Worm (Caenorhabditis elegans) whole organism, L3 larva: ENCODE measurements around the gene srx-102.

Experiments
- R02D3.7 ChIP-seq: fragments of 150-350 bp; optimal IDR thresholded peaks from 2 replicates; lab custom pipeline; 2014; ENCODE audit warnings: missing biosample characterization, missing genetic modification characterization
- ZK546.5 ChIP-seq: sonication (generic microtip); optimal IDR thresholded peaks from 2 replicates; lab custom pipeline; 2017; ENCODE audit warnings: missing biosample characterization, missing genetic modification characterization
- ama-1 ChIP-seq: fragments of 150-350 bp; optimal IDR thresholded peaks from 2 replicates; lab custom pipeline; 2018
- ceh-16 ChIP-seq: sonication (generic microtip); optimal IDR thresholded peaks from 2 replicates; lab custom pipeline; 2017; ENCODE audit warnings: missing biosample characterization, missing genetic modification characterization
- ceh-28 ChIP-seq: fragments of 150-350 bp; optimal IDR thresholded peaks from 2 replicates; lab custom pipeline; 2014; ENCODE audit warnings: missing biosample characterization, missing genetic modification reagents, missing genetic modification characterization
- ceh-82 ChIP-seq: fragments of 150-350 bp; optimal IDR thresholded peaks from 2 replicates; lab custom pipeline; 2014; ENCODE audit warnings: missing biosample characterization, missing genetic modification characterization
- ceh-9 ChIP-seq: sonication (generic microtip); optimal IDR thresholded peaks from 2 replicates; lab custom pipeline; 2018; ENCODE audit warnings: missing biosample characterization, missing genetic modification characterization
- daf-12 ChIP-seq: fragments of 150-350 bp; optimal IDR thresholded peaks from 2 replicates; lab custom pipeline; 2014; ENCODE audit warnings: missing biosample characterization, missing genetic modification reagents, missing genetic modification characterization
- egl-27 ChIP-seq: sonication (generic microtip); optimal IDR thresholded peaks from 4 replicates; lab custom pipeline; 2017; ENCODE audit warnings: missing biosample characterization, missing genetic modification reagents, missing genetic modification characterization
- elt-1 ChIP-seq: fragments of 150-350 bp; optimal IDR thresholded peaks from 2 replicates; lab custom pipeline; 2014; ENCODE audit warnings: missing biosample characterization, missing genetic modification characterization
- elt-2 ChIP-seq: sonication (generic microtip); optimal IDR thresholded peaks from 2 replicates; lab custom pipeline; 2016; ENCODE audit warnings: missing genetic modification reagents, mild to moderate bottlenecking, missing genetic modification characterization, missing compliant biosample characterization
- elt-3 ChIP-seq, 3 experiments: fragments of 150-350 bp in 1 of 3; sonication (generic microtip) in 2 of 3; optimal IDR thresholded peaks; 2 replicates in 2 of 3; 4 replicates in 1 of 3; lab custom pipeline; 2014 to 2017; ENCODE audit warnings: missing biosample characterization in 3 of 3, missing genetic modification characterization in 3 of 3
- eor-1 ChIP-seq, 2 experiments: fragments of 150-350 bp; optimal IDR thresholded peaks; 2 replicates each; lab custom pipeline; 2014 to 2018; ENCODE audit warnings: missing biosample characterization in 2 of 2, missing genetic modification characterization in 2 of 2
- fkh-2 ChIP-seq: fragments of 150-350 bp; optimal IDR thresholded peaks from 2 replicates; lab custom pipeline; 2014; ENCODE audit warnings: missing biosample characterization, missing genetic modification reagents, missing genetic modification characterization
- fos-1 ChIP-seq: fragments of 150-350 bp; optimal IDR thresholded peaks from 2 replicates; lab custom pipeline; 2014; ENCODE audit warnings: missing biosample characterization, missing genetic modification characterization
- hmg-11 ChIP-seq: sonication (generic microtip); optimal IDR thresholded peaks from 2 replicates; lab custom pipeline; 2016; ENCODE audit warnings: missing genetic modification characterization, missing compliant biosample characterization
- lin-15B ChIP-seq: fragments of 150-350 bp; optimal IDR thresholded peaks from 2 replicates; lab custom pipeline; 2014; ENCODE audit warnings: missing biosample characterization, missing genetic modification characterization
- lin-39 ChIP-seq: fragments of 150-350 bp; optimal IDR thresholded peaks from 2 replicates; lab custom pipeline; 2018; ENCODE audit warnings: missing biosample characterization, missing genetic modification reagents, missing genetic modification characterization
- lsy-12 ChIP-seq: sonication (generic microtip); optimal IDR thresholded peaks from 2 replicates; lab custom pipeline; 2016; ENCODE audit warnings: mild to moderate bottlenecking, missing genetic modification characterization, missing compliant biosample characterization
- mml-1 ChIP-seq: fragments of 150-350 bp; sonication (generic microtip); optimal IDR thresholded peaks from 3 replicates; lab custom pipeline; 2014; ENCODE audit warnings: missing biosample characterization, missing genetic modification characterization
- nfya-1 ChIP-seq: sonication (generic microtip); optimal IDR thresholded peaks from 2 replicates; lab custom pipeline; 2017; ENCODE audit warnings: missing genetic modification characterization, mild to moderate bottlenecking, missing compliant biosample characterization, antibody characterized with exemption, moderate library complexity; ENCODE audit not compliant: insufficient read depth
- nhr-11 ChIP-seq: fragments of 150-350 bp; optimal IDR thresholded peaks from 2 replicates; lab custom pipeline; 2014; ENCODE audit warnings: missing biosample characterization, missing genetic modification characterization
- nhr-12 ChIP-seq: fragments of 150-350 bp; optimal IDR thresholded peaks from 2 replicates; lab custom pipeline; 2014; ENCODE audit warnings: missing biosample characterization, missing genetic modification characterization
- nhr-23 ChIP-seq: fragments of 150-350 bp; optimal IDR thresholded peaks from 2 replicates; lab custom pipeline; 2014; ENCODE audit warnings: missing biosample characterization, missing genetic modification reagents, missing genetic modification characterization
- nhr-237 ChIP-seq: fragments of 150-350 bp; optimal IDR thresholded peaks from 2 replicates; lab custom pipeline; 2014; ENCODE audit warnings: missing biosample characterization, missing genetic modification characterization
- nhr-25 ChIP-seq: sonication (generic microtip); optimal IDR thresholded peaks from 2 replicates; lab custom pipeline; 2017; ENCODE audit warnings: missing biosample characterization, missing genetic modification characterization
- nhr-67 ChIP-seq: fragments of 150-350 bp; optimal IDR thresholded peaks from 2 replicates; lab custom pipeline; 2014; ENCODE audit warnings: missing biosample characterization, missing genetic modification characterization
- nhr-77 ChIP-seq: fragments of 150-350 bp; optimal IDR thresholded peaks from 2 replicates; lab custom pipeline; 2014; ENCODE audit warnings: missing biosample characterization, missing genetic modification characterization
- pqm-1 ChIP-seq: fragments of 150-350 bp; optimal IDR thresholded peaks from 2 replicates; lab custom pipeline; 2017; ENCODE audit warnings: missing biosample characterization, missing genetic modification characterization, inconsistent platforms
- sea-2 ChIP-seq: fragments of 150-350 bp; sonication (generic microtip); optimal IDR thresholded peaks from 4 replicates; lab custom pipeline; 2014; ENCODE audit warnings: missing biosample characterization, missing genetic modification reagents, missing genetic modification characterization
- skn-1 ChIP-seq: fragments of 150-350 bp; optimal IDR thresholded peaks from 2 replicates; lab custom pipeline; 2014; ENCODE audit warnings: missing biosample characterization, missing genetic modification characterization
- tbx-2 ChIP-seq: sonication (generic microtip); optimal IDR thresholded peaks from 2 replicates; lab custom pipeline; 2016; ENCODE audit warnings: mild to moderate bottlenecking, missing genetic modification characterization, missing compliant biosample characterization
- unc-39 ChIP-seq: sonication (generic microtip); optimal IDR thresholded peaks from 4 replicates; lab custom pipeline; 2017; ENCODE audit warnings: missing biosample characterization, missing genetic modification characterization
- zag-1 ChIP-seq: fragments of 150-350 bp; optimal IDR thresholded peaks from 2 replicates; lab custom pipeline; 2014; ENCODE audit warnings: missing biosample characterization, missing genetic modification characterization
- ztf-11 ChIP-seq: fragments of 150-350 bp; optimal IDR thresholded peaks from 2 replicates; lab custom pipeline; 2014; ENCODE audit warnings: missing biosample characterization, missing genetic modification characterization
- ztf-4 ChIP-seq: fragments of 150-350 bp; optimal IDR thresholded peaks from 2 replicates; lab custom pipeline; 2014; ENCODE audit warnings: missing biosample characterization, missing genetic modification characterization

The srx-102 gene

DNA sequence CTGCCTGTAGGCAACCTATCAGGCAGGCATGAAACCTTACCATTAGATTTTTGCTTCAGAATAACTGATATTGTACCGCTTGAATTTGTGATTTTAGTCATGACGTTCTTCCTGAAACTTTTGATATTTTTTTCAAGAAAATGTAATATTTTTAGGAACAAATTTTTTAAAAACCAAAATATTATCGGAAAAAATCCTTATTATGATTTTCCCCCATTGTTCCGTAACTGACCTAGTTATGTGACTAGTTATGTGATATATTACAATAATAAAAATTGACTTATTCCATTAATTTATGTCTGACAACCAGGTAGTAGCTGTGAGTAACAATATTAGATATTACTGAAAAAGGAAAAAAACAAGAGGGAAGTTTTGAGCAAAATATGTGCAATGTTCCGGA lies 23.6 kb downstream of the srx-102 start, which contains the start of gene srx-98:
TSS of gene srx-98 (minus strand) at position 101 of the 400 bp plus-strand sequence.
- TF ChIP-seq ceh-28 (no peak), nhr-23 (tag; lab: Kevin White, UChicago) (no peak), ceh-16 (tag; lab: Kevin White, UChicago) (no peak), zag-1 (no peak), eor-1 (tag; optimal IDR thresholded peaks at IDR 0.05; lab: Kevin White, UChicago) (no peak), sea-2 (GFP tag; lab: Kevin White, UChicago) (no peak), unc-39 (tag; lab: Kevin White, UChicago) (no peak), fos-1 (no peak)
- TF ChIP-seq, all 47 proteins: peak for 0

DNA sequence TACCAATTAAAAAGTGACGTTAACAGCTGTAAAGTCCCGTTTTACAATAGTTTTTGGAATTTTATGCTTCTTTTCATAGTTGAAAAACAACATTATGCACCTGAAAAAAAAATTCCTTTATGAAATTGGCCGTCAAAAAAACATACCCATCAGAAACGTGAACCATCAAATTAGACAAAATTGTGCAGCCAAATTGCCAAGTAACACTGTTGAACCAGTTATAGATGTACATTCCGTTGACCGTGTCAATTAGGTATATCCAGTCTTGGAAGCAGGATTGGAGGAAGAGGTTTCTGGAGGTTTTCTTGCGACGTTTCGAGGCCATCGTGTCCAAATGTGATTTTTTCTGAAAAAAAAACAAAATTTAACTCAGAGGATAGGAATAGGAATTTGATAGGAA lies 25.2 kb downstream of the srx-102 start, which contains the start of gene srx-97:
TSS of gene srx-97 (minus strand) at position 101 of the 400 bp plus-strand sequence.
- TF ChIP-seq nhr-11: no peak

DNA sequence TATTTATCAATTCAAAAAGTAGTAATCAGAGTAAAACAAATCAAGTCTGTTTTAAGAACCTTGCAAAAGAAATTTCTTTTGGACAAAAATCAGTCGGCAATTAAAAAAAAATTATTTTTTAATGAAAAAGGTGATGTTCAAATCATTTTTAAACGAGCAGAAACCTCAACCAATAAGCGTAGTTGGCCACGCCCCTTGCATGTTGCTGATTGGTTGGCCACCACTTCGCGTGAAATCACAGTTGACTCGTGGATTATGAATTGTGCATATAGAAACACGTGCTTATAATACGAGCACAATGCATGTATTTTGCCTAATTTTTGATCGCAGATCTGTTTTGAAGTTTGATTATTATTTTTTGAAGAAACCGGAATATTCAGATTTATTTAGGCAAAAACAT lies 29.4 kb downstream of the srx-102 start:
- TF ChIP-seq nhr-12 (tag; lab: Kevin White, UChicago): no peak
- TF ChIP-seq nfya-1 (tag; lab: Kevin White, UChicago): peak; percentile 55
- no peak for TF ChIP-seq lin-39 (tag; lab: Kevin White, UChicago)

DNA sequence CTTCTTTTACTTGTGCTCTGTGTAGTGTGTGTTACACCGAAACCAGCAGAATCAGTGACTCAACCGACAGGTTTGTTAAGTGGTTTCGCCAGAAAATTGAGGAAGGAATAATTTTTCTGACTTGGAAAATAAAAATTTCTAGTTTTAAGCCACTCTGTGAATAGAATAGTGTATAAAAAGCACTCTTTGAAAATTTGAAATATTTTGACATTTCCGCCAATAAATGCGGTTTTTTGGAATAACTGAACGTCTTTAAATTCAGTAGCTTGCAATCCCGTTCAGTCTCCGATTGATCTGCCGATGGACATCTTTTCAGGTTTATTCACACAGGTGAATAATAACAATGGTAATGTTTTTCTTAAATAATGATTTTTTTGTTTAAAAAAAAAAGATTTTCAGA lies 30.1 kb downstream of the srx-102 start, which contains the start of gene F19B10.3:
TSS of gene F19B10.3 (plus strand) at position 301 of the 400 bp plus-strand sequence.
- no peak for TF ChIP-seq ztf-4 (tag; lab: Kevin White, UChicago)
- TF ChIP-seq skn-1 (tag; lab: Kevin White, UChicago): no peak
- TF ChIP-seq elt-2 (tag; lab: Kevin White, UChicago): no peak
- no peak for TF ChIP-seq fkh-2 (tag; lab: Kevin White, UChicago)

ce11 chrII:3663796-3664195 lies 30.8 kb downstream of the srx-102 start, which contains the start of gene F19B10.6:
Gene F19B10.6, minus strand, starts transcription at chrII:3663896.
- TF ChIP-seq skn-1 (tag; lab: Kevin White, UChicago) (no peak), R02D3.7 (no peak), ceh-82 (tag; lab: Kevin White, UChicago) (no peak), elt-3 (tag; optimal IDR thresholded peaks at IDR 0.05; lab: Kevin White, UChicago) (no peak), nhr-25 (tag; lab: Kevin White, UChicago) (no peak)

ce11 chrII:3661932-3662331 lies 32.6 kb downstream of the srx-102 start, which contains the start of gene F19B10.13:
Gene F19B10.13, plus strand, starts transcription at chrII:3662274.
- TF ChIP-seq ceh-9 (tag; lab: Kevin White, UChicago): no peak
- no peak for TF ChIP-seq nhr-237 (tag; lab: Kevin White, UChicago)
- no peak for TF ChIP-seq nhr-11
- TF ChIP-seq egl-27 (tag; lab: Kevin White, UChicago): no peak
- TF ChIP-seq elt-3 (tag; optimal IDR thresholded peaks at IDR 0.05; lab: Kevin White, UChicago): peak in 1 of 3 experiments; percentile 41
- TF ChIP-seq pqm-1: peak; percentile 56
- no peak for TF ChIP-seq lin-15B (tag; lab: Kevin White, UChicago)
- TF ChIP-seq eor-1 (tag; optimal IDR thresholded peaks at IDR 0.05; lab: Kevin White, UChicago): no peak
- no peak for TF ChIP-seq lsy-12 (tag; lab: Kevin White, UChicago)
- TF ChIP-seq ama-1 (lab: Kevin White, UChicago): no peak
- TF ChIP-seq ztf-11: no peak
- TF ChIP-seq nhr-77: no peak
- TF ChIP-seq lin-39 (tag; lab: Kevin White, UChicago): no peak
- TF ChIP-seq daf-12 (tag; lab: Kevin White, UChicago): no peak
- TF ChIP-seq ceh-28: no peak
- no peak for TF ChIP-seq mml-1
- TF ChIP-seq tbx-2 (tag; lab: Kevin White, UChicago): no peak
- TF ChIP-seq hmg-11: no peak
- TF ChIP-seq ZK546.5 (tag; lab: Kevin White, UChicago): no peak
- no peak for TF ChIP-seq nhr-67
- no peak for TF ChIP-seq skn-1 (tag; lab: Kevin White, UChicago)
- TF ChIP-seq elt-1 (tag; lab: Kevin White, UChicago): no peak
- TF ChIP-seq elt-2 (tag; lab: Kevin White, UChicago): peak; percentile 70
- TF ChIP-seq sea-2 (GFP tag; lab: Kevin White, UChicago): no peak
- peak; percentile 14 for TF ChIP-seq nfya-1 (tag; lab: Kevin White, UChicago)
